Fruit fly (Drosophila melanogaster) whole organism, embryonic: ENCODE results near the gene Elp4.
A peak's percentile ranks its signal among the peaks of the same experiment; 100 is the strongest.

Source experiments
- Adf1 ChIP-seq: fragments of 200-800 bp; sonication (Bioruptor generic); IDR thresholded peaks from 2 replicates; pipeline ENCODE4 v1.3.6; 2022; ENCODE audit warnings: missing biosample characterization, missing genetic modification characterization
- Aef1 ChIP-seq: fragments of 200-800 bp; sonication (Bioruptor generic); IDR thresholded peaks from 3 replicates; pipeline ENCODE4 v1.3.6; 2022; ENCODE audit warnings: missing biosample characterization, missing genetic modification characterization
- Atf6 ChIP-seq: fragments of 200-800 bp; sonication (Bioruptor generic); IDR thresholded peaks from 2 replicates; pipeline ENCODE4 v1.3.6; 2022; ENCODE audit warnings: missing biosample characterization, missing genetic modification characterization
- CG11456 ChIP-seq: fragments of 200-800 bp; sonication (Bioruptor generic); IDR thresholded peaks from 3 replicates; pipeline ENCODE4 v1.3.6; 2022; ENCODE audit warnings: missing biosample characterization, missing genetic modification characterization
- CG13296 ChIP-seq: fragments of 200-800 bp; sonication (Bioruptor generic); optimal IDR thresholded peaks from 3 replicates; lab custom pipeline; 2018; ENCODE audit warnings: missing biosample characterization, mild to moderate bottlenecking, missing genetic modification characterization
- CG1647 ChIP-seq: fragments of 200-800 bp; sonication (Bioruptor generic); optimal IDR thresholded peaks from 3 replicates; lab custom pipeline; 2016; ENCODE audit warnings: missing biosample characterization, missing genetic modification characterization
- CG16813 ChIP-seq: fragments of 200-800 bp; sonication (Bioruptor generic); IDR thresholded peaks from 3 replicates; pipeline ENCODE4 v1.3.6; 2022; ENCODE audit warnings: missing biosample characterization, missing genetic modification characterization; ENCODE audit not compliant: partially characterized antibody
- CG17328 ChIP-seq: fragments of 200-800 bp; sonication (Bioruptor generic); IDR thresholded peaks from 2 replicates; pipeline ENCODE4 v1.3.6; 2022; ENCODE audit warnings: missing biosample characterization, missing genetic modification characterization
- CG18476 ChIP-seq: fragments of 200-800 bp; sonication (Bioruptor generic); optimal IDR thresholded peaks from 2 replicates; lab custom pipeline; 2016; ENCODE audit warnings: missing biosample characterization, mild to moderate bottlenecking, missing genetic modification characterization
- CG18619 ChIP-seq: fragments of 200-800 bp; sonication (Bioruptor generic); optimal IDR thresholded peaks from 3 replicates; lab custom pipeline; 2017; ENCODE audit warnings: missing biosample characterization, mild to moderate bottlenecking, missing genetic modification characterization
- CG2202 ChIP-seq: fragments of 200-800 bp; sonication (Bioruptor generic); optimal IDR thresholded peaks from 2 replicates; lab custom pipeline; 2018; ENCODE audit warnings: missing biosample characterization, mild to moderate bottlenecking, missing genetic modification characterization
- CG3726 ChIP-seq: fragments of 200-800 bp; sonication (Bioruptor generic); IDR thresholded peaks from 3 replicates; pipeline ENCODE4, ENCODE4 v1.3.6; 2022; ENCODE audit warnings: missing biosample characterization, missing genetic modification characterization
- CG3838 ChIP-seq: fragments of 200-800 bp; sonication (Bioruptor generic); optimal IDR thresholded peaks from 3 replicates; lab custom pipeline; 2016; ENCODE audit warnings: missing biosample characterization, missing genetic modification characterization
- CG4360 ChIP-seq: fragments of 200-800 bp; sonication (Bioruptor generic); IDR thresholded peaks from 2 replicates; pipeline ENCODE4 v1.3.6; 2022; ENCODE audit warnings: missing biosample characterization, missing genetic modification characterization
- CG6813 ChIP-seq: fragments of 200-800 bp; sonication (Bioruptor generic); optimal IDR thresholded peaks from 2 replicates; lab custom pipeline; 2017; ENCODE audit warnings: missing biosample characterization, missing genetic modification characterization, mild to moderate bottlenecking, moderate library complexity, missing genetic modification reagents
- CG7357 ChIP-seq: fragments of 200-800 bp; sonication (Bioruptor generic); IDR thresholded peaks from 3 replicates; pipeline ENCODE4 v1.3.6; 2022; ENCODE audit warnings: missing biosample characterization, missing genetic modification characterization
- CG8359 ChIP-seq: fragments of 200-800 bp; sonication (Bioruptor generic); optimal IDR thresholded peaks from 2 replicates; lab custom pipeline; 2017; ENCODE audit warnings: missing biosample characterization, mild to moderate bottlenecking, missing genetic modification characterization, borderline replicate concordance
- CG8388 ChIP-seq: fragments of 200-800 bp; sonication (Bioruptor generic); optimal IDR thresholded peaks from 2 replicates; lab custom pipeline; 2019; ENCODE audit warnings: missing biosample characterization, mild to moderate bottlenecking, missing genetic modification characterization, moderate library complexity
- CG9932 ChIP-seq: fragments of 200-800 bp; sonication (Bioruptor generic); IDR thresholded peaks from 2 replicates; pipeline ENCODE4 v1.3.6; 2022; ENCODE audit warnings: missing biosample characterization, missing genetic modification characterization
- CHES-1-like ChIP-seq: fragments of 200-800 bp; sonication (Bioruptor generic); optimal IDR thresholded peaks from 2 replicates; lab custom pipeline; 2016; ENCODE audit warnings: missing biosample characterization, missing genetic modification characterization
- Dek ChIP-seq: fragments of 200-800 bp; sonication (Bioruptor generic); optimal IDR thresholded peaks from 3 replicates; lab custom pipeline; 2019; ENCODE audit warnings: missing biosample characterization, mild to moderate bottlenecking, missing genetic modification characterization, moderate library complexity
- Dip2 ChIP-seq: fragments of 200-800 bp; sonication (Bioruptor generic); IDR thresholded peaks from 2 replicates; pipeline ENCODE4 v1.3.6; 2022; ENCODE audit warnings: missing biosample characterization, missing genetic modification characterization
- Elba2 ChIP-seq: fragments of 200-800 bp; sonication (Bioruptor generic); optimal IDR thresholded peaks from 3 replicates; lab custom pipeline; 2016; ENCODE audit warnings: missing biosample characterization, missing genetic modification characterization
- Ets97D ChIP-seq: fragments of 200-800 bp; sonication (Bioruptor generic); optimal IDR thresholded peaks from 3 replicates; lab custom pipeline; 2016; ENCODE audit warnings: missing biosample characterization, missing genetic modification characterization
- Fer1 ChIP-seq: fragments of 200-800 bp; sonication (Bioruptor generic); optimal IDR thresholded peaks from 2 replicates; lab custom pipeline; 2017; ENCODE audit warnings: missing biosample characterization, mild to moderate bottlenecking, missing genetic modification characterization
- Hr39 ChIP-seq: fragments of >200 bp; optimal IDR thresholded peaks from 2 replicates; lab custom pipeline; 2017
- Mrtf ChIP-seq: fragments of 200-800 bp; sonication (Bioruptor generic); IDR thresholded peaks from 3 replicates; pipeline ENCODE4 v1.3.6; 2022; ENCODE audit warnings: missing biosample characterization, missing genetic modification characterization
- Neu2 ChIP-seq: fragments of 200-800 bp; sonication (Bioruptor generic); optimal IDR thresholded peaks from 3 replicates; lab custom pipeline; 2016; ENCODE audit warnings: missing biosample characterization, missing genetic modification characterization, borderline replicate concordance
- PHDP ChIP-seq: fragments of 200-800 bp; sonication (Bioruptor generic); optimal IDR thresholded peaks from 3 replicates; lab custom pipeline; 2018; ENCODE audit warnings: missing biosample characterization, mild to moderate bottlenecking, missing genetic modification characterization, moderate library complexity
- Rfx ChIP-seq: fragments of 200-800 bp; sonication (Bioruptor generic); IDR thresholded peaks from 2 replicates; pipeline ENCODE4 v1.3.6; 2022; ENCODE audit warnings: missing biosample characterization, missing genetic modification characterization
- Rx ChIP-seq: fragments of 200-800 bp; sonication (Bioruptor generic); IDR thresholded peaks from 2 replicates; pipeline ENCODE4 v1.3.6; 2022; ENCODE audit warnings: missing biosample characterization, missing genetic modification characterization
- Usf ChIP-seq: fragments of 200-800 bp; sonication (Bioruptor generic); optimal IDR thresholded peaks from 2 replicates; lab custom pipeline; 2017; ENCODE audit warnings: missing genotype, missing biosample characterization, missing genetic modification characterization
- ac ChIP-seq: fragments of 200-800 bp; sonication (Bioruptor generic); optimal IDR thresholded peaks from 3 replicates; lab custom pipeline; 2017; ENCODE audit warnings: missing biosample characterization, mild to moderate bottlenecking, missing genetic modification characterization
- croc ChIP-seq: fragments of 200-800 bp; sonication (Bioruptor generic); conservative IDR thresholded peaks from 3 replicates; pipeline ENCODE4 v1.3.6; 2022; ENCODE audit warnings: missing biosample characterization, missing genetic modification characterization
- dan ChIP-seq: fragments of 200-800 bp; sonication (Bioruptor generic); IDR thresholded peaks from 2 replicates; pipeline ENCODE4 v1.3.6; 2022; ENCODE audit warnings: missing biosample characterization, missing genetic modification characterization
- dysf ChIP-seq: fragments of 200-800 bp; sonication (Bioruptor generic); IDR thresholded peaks from 3 replicates; pipeline ENCODE4 v1.3.6; 2022; ENCODE audit warnings: missing biosample characterization, missing genetic modification characterization
- eve ChIP-seq, 2 experiments: fragments of >200 bp; optimal IDR thresholded peaks; 2 replicates each; lab custom pipeline; 2017; ENCODE audit warnings: missing biosample characterization in 2 of 2, missing genetic modification characterization in 2 of 2
- gcm2 ChIP-seq: fragments of 200-800 bp; sonication (Bioruptor generic); optimal IDR thresholded peaks from 2 replicates; lab custom pipeline; 2016; ENCODE audit warnings: missing biosample characterization, missing genetic modification characterization
- hb ChIP-seq: fragments of 200-800 bp; sonication (Bioruptor generic); IDR thresholded peaks from 3 replicates; pipeline ENCODE4 v1.3.6; 2022; ENCODE audit warnings: missing biosample characterization, missing genetic modification characterization; ENCODE audit not compliant: partially characterized antibody
- her ChIP-seq: fragments of 200-800 bp; sonication (Bioruptor generic); optimal IDR thresholded peaks from 2 replicates; lab custom pipeline; 2016; ENCODE audit warnings: missing biosample characterization, missing genetic modification characterization
- ind ChIP-seq: fragments of 200-800 bp; sonication (Bioruptor generic); optimal IDR thresholded peaks from 3 replicates; lab custom pipeline; 2016; ENCODE audit warnings: missing biosample characterization, missing genetic modification characterization
- jigr1 ChIP-seq: fragments of 200-800 bp; sonication (Bioruptor generic); IDR thresholded peaks from 3 replicates; pipeline ENCODE4 v1.3.6; 2022; ENCODE audit warnings: missing biosample characterization, missing genetic modification characterization
- lbe ChIP-seq: fragments of 200-800 bp; sonication (Bioruptor generic); optimal IDR thresholded peaks from 2 replicates; lab custom pipeline; 2016; ENCODE audit warnings: missing biosample characterization, mild to moderate bottlenecking, missing genetic modification characterization
- nerfin-1 ChIP-seq: fragments of 200-800 bp; sonication (Bioruptor generic); optimal IDR thresholded peaks from 3 replicates; lab custom pipeline; 2019; ENCODE audit warnings: missing biosample characterization, mild to moderate bottlenecking, missing genetic modification characterization, moderate library complexity
- nerfin-2 ChIP-seq: fragments of 200-800 bp; sonication (Bioruptor generic); IDR thresholded peaks from 2 replicates; pipeline ENCODE4 v1.3.6; 2022; ENCODE audit warnings: missing biosample characterization, missing genetic modification characterization; ENCODE audit not compliant: partially characterized antibody
- pho ChIP-seq: fragments of 200-800 bp; sonication (Bioruptor generic); optimal IDR thresholded peaks from 2 replicates; lab custom pipeline; 2016; ENCODE audit warnings: missing biosample characterization, missing genetic modification characterization
- pita ChIP-seq: fragments of 200-800 bp; sonication (Bioruptor generic); optimal IDR thresholded peaks from 2 replicates; lab custom pipeline; 2017; ENCODE audit warnings: missing biosample characterization, mild to moderate bottlenecking, missing genetic modification characterization
- ssp ChIP-seq: fragments of 200-800 bp; sonication (Bioruptor generic); IDR thresholded peaks from 2 replicates; pipeline ENCODE4 v1.3.6; 2022; ENCODE audit warnings: missing biosample characterization, missing genetic modification characterization
- tap ChIP-seq: fragments of 200-800 bp; optimal IDR thresholded peaks from 3 replicates; lab custom pipeline; 2019; ENCODE audit warnings: missing biosample characterization, mild to moderate bottlenecking, missing genetic modification characterization, moderate library complexity
- toy ChIP-seq: fragments of 200-800 bp; sonication (Bioruptor generic); IDR thresholded peaks from 2 replicates; pipeline ENCODE4 v1.3.6; 2022; ENCODE audit warnings: missing biosample characterization, missing genetic modification characterization
- tx ChIP-seq: fragments of 200-800 bp; sonication (Bioruptor generic); optimal IDR thresholded peaks from 2 replicates; lab custom pipeline; 2016; ENCODE audit warnings: missing biosample characterization, missing genetic modification characterization

Elp4 gene

dm6 chr2L:5523848-5524473 is at the start of gene Elp4, which contains the start of gene Vps52 (continued):
- peak; percentile 78 for TF ChIP-seq ind
- TF ChIP-seq tx: peak; percentile 17
- no peak for TF ChIP-seq Rx (GFP tag; lab: Robert Waterston, UW)
- TF ChIP-seq Dip2 (GFP tag; lab: Robert Waterston, UW): no peak
- peak; percentile 25 for TF ChIP-seq CG3838 (GFP tag; lab: Kevin White, UChicago)
- TF ChIP-seq PHDP (tag; lab: Kevin White, UChicago): peak; percentile 77
- peak; percentile 68 for TF ChIP-seq nerfin-1 (tag; lab: Kevin White, UChicago)
- TF ChIP-seq lbe (GFP tag; lab: Kevin White, UChicago): no peak
- TF ChIP-seq her (GFP tag; lab: Kevin White, UChicago): peak; percentile 19
- peak; percentile 75 for TF ChIP-seq Atf6 (GFP tag; lab: Robert Waterston, UW)
- TF ChIP-seq Ets97D (GFP tag; lab: Kevin White, UChicago): peak; percentile 45
- peak; percentile 83 for TF ChIP-seq hb
- TF ChIP-seq Rfx (GFP tag; lab: Robert Waterston, UW): peak; percentile 76; the same call in 1 of the 2 replicates
- no peak for TF ChIP-seq CG3726 (GFP tag; lab: Robert Waterston, UW)
- TF ChIP-seq Fer1 (GFP tag; lab: Kevin White, UChicago): peak; percentile 74
- peak; percentile 83 for TF ChIP-seq Dek (tag; lab: Kevin White, UChicago)
- no peak for TF ChIP-seq toy
- TF ChIP-seq CG18476 (GFP tag; lab: Kevin White, UChicago): no peak
- TF ChIP-seq CG7357 (GFP tag; lab: Robert Waterston, UW): 0 out of 3 replicates have a peak, but pooled peaks have one; percentile 32
- TF ChIP-seq ac (GFP tag; lab: Kevin White, UChicago): no peak
- peak; percentile 78 for TF ChIP-seq dysf
- TF ChIP-seq Neu2 (GFP tag; lab: Kevin White, UChicago): no peak
- TF ChIP-seq tap (tag; lab: Kevin White, UChicago): no peak
- no peak for TF ChIP-seq CG6813 (GFP tag; lab: Kevin White, UChicago)
- no peak for TF ChIP-seq jigr1 (GFP tag; lab: Robert Waterston, UW)
- peak; percentile 80 for TF ChIP-seq ssp (GFP tag; lab: Robert Waterston, UW)
- TF ChIP-seq CG11456 (GFP tag; lab: Robert Waterston, UW): peak; percentile 74; the same call in 2 of the 3 replicates
- peak; percentile 67 for TF ChIP-seq CG18619 (GFP tag; lab: Kevin White, UChicago)
- peak; percentile 42 for TF ChIP-seq Elba2 (GFP tag; lab: Kevin White, UChicago)
- TF ChIP-seq croc (GFP tag; lab: Robert Waterston, UW): no peak
- peak; percentile 73 for TF ChIP-seq CG16813
- no peak for TF ChIP-seq gcm2 (GFP tag; lab: Kevin White, UChicago)
- no peak for TF ChIP-seq CG4360 (GFP tag; lab: Robert Waterston, UW)
- peak; percentile 66 for TF ChIP-seq Aef1 (GFP tag; lab: Robert Waterston, UW)
- TF ChIP-seq CG8388 (GFP tag; lab: Kevin White, UChicago): peak; percentile 61
- TF ChIP-seq CG13296: peak; percentile 79
- TF ChIP-seq CG17328 (GFP tag; lab: Robert Waterston, UW): peak; percentile 58
- peak; percentile 76 for TF ChIP-seq CG9932 (GFP tag; lab: Robert Waterston, UW)
- TF ChIP-seq pita (GFP tag; lab: Kevin White, UChicago): no peak
- TF ChIP-seq CG2202 (tag; lab: Kevin White, UChicago): no peak
- no peak; the same call in 2 of the 3 replicates for TF ChIP-seq Mrtf (GFP tag; lab: Robert Waterston, UW)
- TF ChIP-seq pho: peak; percentile 75
- no peak for TF ChIP-seq eve (GFP tag; optimal IDR thresholded peaks at IDR 0.05; lab: Kevin White, UChicago)
- TF ChIP-seq nerfin-2 (GFP tag; lab: Robert Waterston, UW): peak; percentile 67
- peak; percentile 44 for TF ChIP-seq Usf (GFP tag; lab: Kevin White, UChicago)
- no peak for TF ChIP-seq Adf1
- TF ChIP-seq dan (GFP tag; lab: Robert Waterston, UW): no peak
- no peak for TF ChIP-seq Hr39 (lab: Kevin White, UChicago)
- TF ChIP-seq CG1647 (GFP tag; lab: Kevin White, UChicago): peak; percentile 45
- no peak for TF ChIP-seq CG8359 (GFP tag; lab: Kevin White, UChicago)
- TF ChIP-seq CHES-1-like (GFP tag; lab: Kevin White, UChicago): peak; percentile 44
